Fruit fly (Drosophila melanogaster) whole organism, embryonic: ENCODE data around the gene CG13407.

Source experiments
- CG10431 ChIP-seq: fragments of 200-800 bp; sonication (Bioruptor generic); optimal IDR thresholded peaks from 3 replicates; lab custom pipeline; 2018; ENCODE audit warnings: missing biosample characterization, mild to moderate bottlenecking, missing genetic modification characterization
- CG2199 ChIP-seq: fragments of 200-800 bp; sonication (Bioruptor generic); IDR thresholded peaks from 3 replicates; pipeline ENCODE4 v1.3.6; 2022; ENCODE audit warnings: missing biosample characterization, missing genetic modification characterization
- CG3407 ChIP-seq: fragments of 200-800 bp; sonication (Bioruptor generic); optimal IDR thresholded peaks from 2 replicates; lab custom pipeline; 2018; ENCODE audit warnings: missing biosample characterization, mild to moderate bottlenecking, missing genetic modification characterization
- CG6254 ChIP-seq: fragments of 200-800 bp; sonication (Bioruptor generic); optimal IDR thresholded peaks from 3 replicates; lab custom pipeline; 2017; ENCODE audit warnings: mild to moderate bottlenecking, missing biosample characterization, missing genetic modification reagents, missing genetic modification characterization
- CG6272 ChIP-seq: fragments of 200-800 bp; sonication (Bioruptor generic); IDR thresholded peaks from 2 replicates; pipeline ENCODE4 v1.3.6; 2022; ENCODE audit warnings: missing biosample characterization, missing genetic modification characterization
- CG9215 ChIP-seq: fragments of 200-800 bp; sonication (Bioruptor generic); IDR thresholded peaks from 2 replicates; pipeline ENCODE4 v1.3.6; 2022; ENCODE audit warnings: missing biosample characterization, missing genetic modification characterization
- Fer1 ChIP-seq: fragments of 200-800 bp; sonication (Bioruptor generic); optimal IDR thresholded peaks from 2 replicates; lab custom pipeline; 2017; ENCODE audit warnings: missing biosample characterization, mild to moderate bottlenecking, missing genetic modification characterization
- H2.0 ChIP-seq: fragments of 200-800 bp; sonication (Bioruptor generic); IDR thresholded peaks from 2 replicates; pipeline ENCODE4 v1.3.6; 2022; ENCODE audit warnings: missing biosample characterization, missing genetic modification characterization
- Med ChIP-seq: fragments of 200-800 bp; sonication (Bioruptor generic); peaks from one replicate; lab custom pipeline; 2016; ENCODE audit warnings: missing biosample characterization, missing genetic modification characterization, mild to moderate bottlenecking, inconsistent platforms, moderate library complexity
- chm ChIP-seq: fragments of 200-800 bp; sonication (Bioruptor generic); IDR thresholded peaks from 2 replicates; pipeline ENCODE4 v1.3.6; 2022; ENCODE audit warnings: missing biosample characterization, missing genetic modification characterization
- ci ChIP-seq: fragments of 200-800 bp; sonication (Bioruptor generic); IDR thresholded peaks from 3 replicates; pipeline ENCODE4 v1.3.6; 2022; ENCODE audit warnings: missing biosample characterization, missing genetic modification characterization
- crol ChIP-seq: fragments of 200-800 bp; sonication (Bioruptor generic); IDR thresholded peaks from 2 replicates; pipeline ENCODE4 v1.3.6; 2022; ENCODE audit warnings: missing biosample characterization, missing genetic modification characterization
- dysf ChIP-seq: fragments of 200-800 bp; sonication (Bioruptor generic); IDR thresholded peaks from 3 replicates; pipeline ENCODE4 v1.3.6; 2022; ENCODE audit warnings: missing biosample characterization, missing genetic modification characterization
- fru ChIP-seq: fragments of >200 bp; optimal IDR thresholded peaks from 2 replicates; lab custom pipeline; 2017
- gcm2 ChIP-seq: fragments of 200-800 bp; sonication (Bioruptor generic); optimal IDR thresholded peaks from 2 replicates; lab custom pipeline; 2016; ENCODE audit warnings: missing biosample characterization, missing genetic modification characterization
- gsb-n ChIP-seq: fragments of 200-800 bp; sonication (Bioruptor generic); optimal IDR thresholded peaks from 3 replicates; lab custom pipeline; 2018; ENCODE audit warnings: missing biosample characterization, mild to moderate bottlenecking, missing genetic modification characterization
- lab ChIP-seq: fragments of 200-800 bp; sonication (Bioruptor generic); optimal IDR thresholded peaks from 3 replicates; lab custom pipeline; 2017; ENCODE audit warnings: missing biosample characterization, missing genetic modification characterization, mild to moderate bottlenecking, moderate library complexity, missing genetic modification reagents
- nerfin-1 ChIP-seq: fragments of 200-800 bp; sonication (Bioruptor generic); optimal IDR thresholded peaks from 3 replicates; lab custom pipeline; 2019; ENCODE audit warnings: missing biosample characterization, mild to moderate bottlenecking, missing genetic modification characterization, moderate library complexity
- oc ChIP-seq: fragments of 200-800 bp; sonication (Bioruptor generic); optimal IDR thresholded peaks from 2 replicates; lab custom pipeline; 2018; ENCODE audit warnings: missing biosample characterization, mild to moderate bottlenecking, missing genetic modification characterization, moderate library complexity
- pan ChIP-seq, 4 experiments: fragments of >200 bp in 3 of 4; fragments of 200-800 bp in 1 of 4; sonication (Bioruptor generic) in 1 of 4; optimal IDR thresholded peaks in 3 of 4; IDR thresholded peaks in 1 of 4; 2 replicates each; pipeline versions ENCODE4 v1.3.6 to Lab custom; 2017 to 2022; ENCODE audit warnings: missing biosample characterization in 2 of 4, missing genetic modification characterization in 2 of 4, mixed read lengths in 1 of 4
- sd ChIP-seq: fragments of 200-800 bp; sonication (Bioruptor generic); optimal IDR thresholded peaks from 3 replicates; lab custom pipeline; 2018; ENCODE audit warnings: missing biosample characterization, mild to moderate bottlenecking, missing genetic modification characterization, moderate library complexity
- sens ChIP-seq: fragments of 200-800 bp; sonication (Bioruptor generic); peaks from one replicate; lab custom pipeline; 2016; ENCODE audit warnings: missing biosample characterization, missing genetic modification characterization
- sim ChIP-seq: fragments of 200-800 bp; sonication (Bioruptor generic); IDR thresholded peaks from 2 replicates; pipeline ENCODE4 v1.3.6; 2022; ENCODE audit warnings: missing biosample characterization, missing genetic modification characterization
- sisA ChIP-seq: fragments of 200-800 bp; sonication (Bioruptor generic); IDR thresholded peaks from 2 replicates; pipeline ENCODE4 v1.3.6; 2022; ENCODE audit warnings: missing biosample characterization, missing genetic modification characterization
- z ChIP-seq: fragments of 200-800 bp; sonication (Bioruptor generic); IDR thresholded peaks from 3 replicates; pipeline ENCODE4 v1.3.6; 2022; ENCODE audit warnings: missing biosample characterization, missing genetic modification characterization

Gene CG13407

DNA sequence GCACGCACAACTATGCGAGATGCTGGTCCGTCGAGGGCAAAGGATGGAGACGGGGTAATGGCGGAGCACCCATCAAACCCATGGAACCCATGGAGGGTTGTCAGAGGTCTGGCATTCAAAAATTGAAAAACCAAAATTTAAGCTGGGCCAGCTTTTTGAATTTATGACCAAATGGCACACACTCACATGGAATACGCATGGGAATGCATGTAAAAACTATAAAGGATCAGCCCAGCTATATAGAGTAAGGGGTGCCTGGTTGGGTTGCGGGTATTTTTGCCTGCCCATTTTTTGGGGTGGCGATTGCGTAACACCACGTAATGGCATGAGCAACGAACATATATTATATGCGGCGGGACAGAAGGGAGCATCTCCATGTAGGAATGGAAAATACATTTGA is 49.2 kb downstream of the CG13407 start:
- TF ChIP-seq sens (GFP tag; lab: Kevin White, UChicago): peak; percentile 22
- TF ChIP-seq Med (GFP tag; lab: Kevin White, UChicago): peak; percentile 3
- no peak for TF ChIP-seq CG6272
- TF ChIP-seq nerfin-1: peak; percentile 96
- TF ChIP-seq CG10431 (GFP tag; lab: Kevin White, UChicago): peak; percentile 18
- TF ChIP-seq gcm2 (GFP tag; lab: Kevin White, UChicago): no peak
- no peak for TF ChIP-seq H2.0 (GFP tag; lab: Robert Waterston, UW)
- TF ChIP-seq crol (GFP tag; lab: Robert Waterston, UW): 0 out of 2 replicates have a peak, but pooled peaks have one; percentile 30
- peak; percentile 8 for TF ChIP-seq oc (tag; lab: Kevin White, UChicago)
- TF ChIP-seq dysf (GFP tag; lab: Robert Waterston, UW): 0 out of 3 replicates have a peak, but pooled peaks have one; percentile 14
- 0 out of 3 replicates have a peak, but pooled peaks have one; percentile 14 for TF ChIP-seq CG2199 (GFP tag; lab: Robert Waterston, UW)
- TF ChIP-seq sd (tag; lab: Kevin White, UChicago): peak; percentile 50
- TF ChIP-seq ci (GFP tag; lab: Robert Waterston, UW): 0 out of 3 replicates have a peak, but pooled peaks have one; percentile 35

DNA sequence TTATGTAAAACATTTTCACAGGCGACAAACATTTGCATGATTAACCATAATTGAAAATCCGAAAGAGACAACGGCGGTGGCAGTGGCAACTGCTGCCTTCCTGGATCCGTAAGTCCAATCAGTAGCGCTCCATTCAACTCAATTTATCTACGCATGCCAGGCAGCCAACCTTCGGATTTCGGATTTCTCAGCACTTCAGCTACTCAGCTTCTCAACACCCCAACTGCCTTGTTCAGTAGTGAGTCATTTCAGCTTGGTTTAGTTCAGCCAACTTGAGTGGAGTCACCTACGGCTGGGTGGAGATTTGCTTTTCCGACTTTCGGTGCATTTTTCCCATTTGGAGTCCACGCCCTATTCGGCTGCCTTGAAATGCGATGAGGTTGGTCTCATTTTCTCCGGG is 50.5 kb downstream of the CG13407 start:
- TF ChIP-seq sim (GFP tag; lab: Robert Waterston, UW) (no peak), pan (optimal IDR thresholded peaks at IDR 0.05; lab: Kevin White, UChicago) (no peak), pan (GFP tag; optimal IDR thresholded peaks at IDR 0.05 in 1 of 2, IDR thresholded peaks at IDR 0.05 in 1 of 2) (no peak), CG3407 (GFP tag; lab: Kevin White, UChicago) (no peak), z (GFP tag; lab: Robert Waterston, UW) (peak; percentile 69; the same call in 1 of the 3 replicates), lab (GFP tag; lab: Kevin White, UChicago) (no peak), CG6254 (GFP tag; lab: Kevin White, UChicago) (no peak), fru (no peak), CG9215 (GFP tag; lab: Robert Waterston, UW) (no peak), sisA (GFP tag; lab: Robert Waterston, UW) (no peak), Fer1 (GFP tag; lab: Kevin White, UChicago) (no peak), chm (GFP tag; lab: Robert Waterston, UW) (peak; percentile 57), gsb-n (tag; lab: Kevin White, UChicago) (peak; percentile 39)
